Worm (Caenorhabditis elegans) whole organism, L4/young adult: ENCODE data around the gene ndc-80.

Source experiments
- dao-5 ChIP-seq: sonication (generic microtip); optimal IDR thresholded peaks from 2 replicates; lab custom pipeline; 2016; ENCODE audit warnings: missing genotype, missing genetic modification characterization, moderate library complexity, missing compliant biosample characterization
- him-1 ChIP-seq: sonication (generic microtip); optimal IDR thresholded peaks from 2 replicates; lab custom pipeline; 2016; ENCODE audit warnings: missing genotype, missing genetic modification reagents, missing genetic modification characterization, missing compliant biosample characterization

DNA sequence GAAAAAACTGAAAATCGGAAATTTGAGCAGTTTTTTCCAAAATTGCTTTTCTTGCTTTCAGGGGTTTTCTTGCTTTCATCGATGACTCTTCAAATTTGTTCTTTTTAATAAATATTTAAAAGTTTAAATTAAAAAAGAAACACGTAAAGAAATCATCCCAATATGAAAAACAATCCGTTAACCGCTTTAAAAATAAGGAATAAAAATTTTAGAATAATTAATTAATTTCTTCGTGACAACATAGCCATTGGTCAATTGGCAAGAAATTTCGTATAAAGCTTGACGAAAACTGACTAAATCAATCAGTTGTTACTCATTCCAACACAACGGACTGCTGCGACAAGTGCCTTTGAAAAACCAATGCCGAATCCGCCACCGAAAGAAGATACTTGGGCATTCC, 26.6 kb downstream of the ndc-80 start, which contains the start of gene nsph-3.2:
- TF ChIP-seq him-1 (tag; lab: Kevin White, UChicago), result no peak
- no peak for TF ChIP-seq dao-5
